Fruit fly (Drosophila melanogaster) whole organism, embryonic: Measurements from ENCODE around the gene CG10761.

ENCODE experiments used
- Adf1 ChIP-seq: fragments of 200-800 bp; sonication (Bioruptor generic); IDR thresholded peaks from 2 replicates; pipeline ENCODE4 v1.3.6; 2022; ENCODE audit warnings: missing biosample characterization, missing genetic modification characterization
- Atf-2 ChIP-seq: fragments of 200-800 bp; sonication (Bioruptor generic); optimal IDR thresholded peaks from 2 replicates; lab custom pipeline; 2016; ENCODE audit warnings: missing biosample characterization, missing genetic modification characterization
- B-H1 ChIP-seq: fragments of 200-800 bp; sonication (Bioruptor generic); IDR thresholded peaks from 3 replicates; pipeline ENCODE4 v1.3.6; 2022; ENCODE audit warnings: missing biosample characterization, missing genetic modification characterization
- BEAF-32 ChIP-seq: fragments of 200-800 bp; sonication (Bioruptor generic); optimal IDR thresholded peaks from 3 replicates; lab custom pipeline; 2017; ENCODE audit warnings: missing biosample characterization, missing genetic modification characterization, mild to moderate bottlenecking, moderate library complexity, missing genetic modification reagents
- CG10543 ChIP-seq: fragments of 200-800 bp; sonication (Bioruptor generic); optimal IDR thresholded peaks from 3 replicates; lab custom pipeline; 2017; ENCODE audit warnings: missing biosample characterization, mild to moderate bottlenecking, missing genetic modification characterization, moderate library complexity
- CG12104 ChIP-seq: fragments of 200-800 bp; sonication (Bioruptor generic); optimal IDR thresholded peaks from 3 replicates; lab custom pipeline; 2016; ENCODE audit warnings: missing biosample characterization, missing genetic modification characterization
- CG12942 ChIP-seq: fragments of 200-800 bp; sonication (Bioruptor generic); optimal IDR thresholded peaks from 3 replicates; lab custom pipeline; 2016; ENCODE audit warnings: missing biosample characterization, missing genetic modification characterization
- CG14710 ChIP-seq: fragments of 200-800 bp; sonication (Bioruptor generic); optimal IDR thresholded peaks from 3 replicates; lab custom pipeline; 2019; ENCODE audit warnings: missing biosample characterization, mild to moderate bottlenecking, missing genetic modification characterization, moderate library complexity
- CG14965 ChIP-seq: fragments of 200-800 bp; sonication (Bioruptor generic); optimal IDR thresholded peaks from 2 replicates; lab custom pipeline; 2016; ENCODE audit warnings: missing biosample characterization, missing genetic modification characterization, borderline replicate concordance
- CG15269 ChIP-seq: fragments of 200-800 bp; sonication (Bioruptor generic); optimal IDR thresholded peaks from 2 replicates; lab custom pipeline; 2018; ENCODE audit warnings: missing biosample characterization, mild to moderate bottlenecking, missing genetic modification characterization, moderate library complexity
- CG15479 ChIP-seq: fragments of 200-800 bp; sonication (Bioruptor generic); optimal IDR thresholded peaks from 3 replicates; lab custom pipeline; 2019; ENCODE audit warnings: missing biosample characterization, mild to moderate bottlenecking, missing genetic modification characterization, moderate library complexity
- CG16815 ChIP-seq: fragments of 200-800 bp; sonication (Bioruptor generic); optimal IDR thresholded peaks from 3 replicates; lab custom pipeline; 2017; ENCODE audit warnings: missing biosample characterization, mild to moderate bottlenecking, missing genetic modification characterization
- CG2678 ChIP-seq: fragments of 200-800 bp; sonication (Bioruptor generic); optimal IDR thresholded peaks from 3 replicates; lab custom pipeline; 2019; ENCODE audit warnings: missing biosample characterization, mild to moderate bottlenecking, missing genetic modification characterization, moderate library complexity
- CG34224 ChIP-seq: fragments of 200-800 bp; sonication (Bioruptor generic); IDR thresholded peaks from 3 replicates; pipeline ENCODE4 v1.3.6; 2022; ENCODE audit warnings: missing biosample characterization, missing genetic modification characterization; ENCODE audit not compliant: partially characterized antibody
- CG34422 ChIP-seq: fragments of 200-800 bp; sonication (Bioruptor generic); IDR thresholded peaks from 3 replicates; pipeline ENCODE4 v1.3.6; 2022; ENCODE audit warnings: missing biosample characterization, missing genetic modification characterization
- CG4707 ChIP-seq: fragments of 200-800 bp; sonication (Bioruptor generic); optimal IDR thresholded peaks from 2 replicates; lab custom pipeline; 2018; ENCODE audit warnings: missing biosample characterization, mild to moderate bottlenecking, missing genetic modification characterization, moderate library complexity
- CG4820 ChIP-seq: fragments of 200-800 bp; sonication (Bioruptor generic); optimal IDR thresholded peaks from 3 replicates; lab custom pipeline; 2016; ENCODE audit warnings: missing biosample characterization, missing genetic modification characterization
- CG6272 ChIP-seq: fragments of 200-800 bp; sonication (Bioruptor generic); IDR thresholded peaks from 2 replicates; pipeline ENCODE4 v1.3.6; 2022; ENCODE audit warnings: missing biosample characterization, missing genetic modification characterization
- CG6654 ChIP-seq: fragments of 200-800 bp; sonication (Bioruptor generic); optimal IDR thresholded peaks from 2 replicates; lab custom pipeline; 2017; ENCODE audit warnings: missing biosample characterization, mild to moderate bottlenecking, missing genetic modification characterization
- CG6689 ChIP-seq: fragments of 200-800 bp; sonication (Bioruptor generic); IDR thresholded peaks from 2 replicates; pipeline ENCODE4 v1.3.6; 2022; ENCODE audit warnings: missing biosample characterization, missing genetic modification characterization
- CG7928 ChIP-seq: fragments of 200-800 bp; sonication (Bioruptor generic); optimal IDR thresholded peaks from 2 replicates; lab custom pipeline; 2017; ENCODE audit warnings: missing biosample characterization, mild to moderate bottlenecking, missing genetic modification characterization
- CG8478 ChIP-seq: fragments of >200 bp; optimal IDR thresholded peaks from 2 replicates; lab custom pipeline; 2018
- CG9727 ChIP-seq: fragments of 200-800 bp; sonication (Bioruptor generic); optimal IDR thresholded peaks from 3 replicates; lab custom pipeline; 2017; ENCODE audit warnings: missing biosample characterization, mild to moderate bottlenecking, missing genetic modification characterization
- D19A ChIP-seq: fragments of 200-800 bp; optimal IDR thresholded peaks from 3 replicates; lab custom pipeline; 2019; ENCODE audit warnings: missing biosample characterization, mild to moderate bottlenecking, missing genetic modification characterization, moderate library complexity
- D19B ChIP-seq: fragments of 200-800 bp; sonication (Bioruptor generic); optimal IDR thresholded peaks from 2 replicates; lab custom pipeline; 2017; ENCODE audit warnings: missing biosample characterization, mild to moderate bottlenecking, missing genetic modification characterization
- E2f2 ChIP-seq: fragments of 200-800 bp; sonication (Bioruptor generic); IDR thresholded peaks from 2 replicates; pipeline ENCODE4 v1.3.6; 2022; ENCODE audit warnings: missing biosample characterization, missing genetic modification characterization
- HLHmδ ChIP-seq: fragments of 200-800 bp; sonication (Bioruptor generic); optimal IDR thresholded peaks from 2 replicates; lab custom pipeline; 2018; ENCODE audit warnings: missing biosample characterization, mild to moderate bottlenecking, missing genetic modification characterization, moderate library complexity
- Kr ChIP-seq: fragments of 200-800 bp; sonication (Bioruptor generic); optimal IDR thresholded peaks from 2 replicates; lab custom pipeline; 2017; ENCODE audit warnings: missing biosample characterization, mild to moderate bottlenecking, missing genetic modification characterization
- Oli ChIP-seq: fragments of 200-800 bp; sonication (Bioruptor generic); optimal IDR thresholded peaks from 2 replicates; lab custom pipeline; 2018; ENCODE audit warnings: missing biosample characterization, mild to moderate bottlenecking, missing genetic modification characterization, moderate library complexity
- Opbp ChIP-seq: fragments of 200-800 bp; sonication (Bioruptor generic); IDR thresholded peaks from 3 replicates; pipeline ENCODE4 v1.3.6; 2022; ENCODE audit warnings: missing biosample characterization, missing genetic modification characterization; ENCODE audit not compliant: partially characterized antibody
- Optix ChIP-seq: fragments of 200-800 bp; sonication (Bioruptor generic); IDR thresholded peaks from 3 replicates; pipeline ENCODE4 v1.3.6; 2022; ENCODE audit warnings: missing biosample characterization, missing genetic modification characterization
- Six4 ChIP-seq: fragments of 200-800 bp; sonication (Bioruptor generic); optimal IDR thresholded peaks from 2 replicates; lab custom pipeline; 2016; ENCODE audit warnings: missing biosample characterization, missing genetic modification characterization
- TFAM ChIP-seq: fragments of 200-800 bp; sonication (Bioruptor generic); optimal IDR thresholded peaks from 2 replicates; lab custom pipeline; 2017; ENCODE audit warnings: missing biosample characterization, missing genetic modification characterization, inconsistent platforms
- Trl ChIP-seq, 3 experiments: fragments of >200 bp in 2 of 3; fragments of 200-800 bp in 1 of 3; sonication (Bioruptor generic) in 1 of 3; optimal IDR thresholded peaks; 2 replicates in 1 of 3; 3 replicates in 2 of 3; lab custom pipeline; 2016 to 2017; ENCODE audit warnings: missing biosample characterization in 1 of 3, missing genetic modification characterization in 1 of 3
- ab ChIP-seq: fragments of 200-800 bp; sonication (Bioruptor generic); optimal IDR thresholded peaks from 2 replicates; lab custom pipeline; 2016; ENCODE audit warnings: missing biosample characterization, missing genetic modification characterization
- cad ChIP-seq: fragments of >200 bp; optimal IDR thresholded peaks from 2 replicates; lab custom pipeline; 2017; ENCODE audit warnings: missing biosample characterization, missing genetic modification characterization
- cas ChIP-seq: fragments of 200-800 bp; sonication (Bioruptor generic); IDR thresholded peaks from 2 replicates; pipeline ENCODE4 v1.3.6; 2022; ENCODE audit warnings: missing biosample characterization, missing genetic modification characterization
- corto ChIP-seq: fragments of 200-800 bp; sonication (Bioruptor generic); optimal IDR thresholded peaks from 2 replicates; lab custom pipeline; 2016; ENCODE audit warnings: missing biosample characterization, mild to moderate bottlenecking, missing genetic modification characterization, moderate library complexity
- dan ChIP-seq: fragments of 200-800 bp; sonication (Bioruptor generic); IDR thresholded peaks from 2 replicates; pipeline ENCODE4 v1.3.6; 2022; ENCODE audit warnings: missing biosample characterization, missing genetic modification characterization
- fu2 ChIP-seq: fragments of 200-800 bp; sonication (Bioruptor generic); optimal IDR thresholded peaks from 2 replicates; lab custom pipeline; 2016; ENCODE audit warnings: missing biosample characterization, missing genetic modification characterization
- ind ChIP-seq: fragments of 200-800 bp; sonication (Bioruptor generic); optimal IDR thresholded peaks from 3 replicates; lab custom pipeline; 2016; ENCODE audit warnings: missing biosample characterization, missing genetic modification characterization
- luna ChIP-seq: fragments of 200-800 bp; sonication (Bioruptor generic); optimal IDR thresholded peaks from 2 replicates; lab custom pipeline; 2016; ENCODE audit warnings: missing biosample characterization, missing genetic modification characterization
- nom ChIP-seq: fragments of 200-800 bp; sonication (Bioruptor generic); optimal IDR thresholded peaks from 2 replicates; lab custom pipeline; 2017; ENCODE audit warnings: missing biosample characterization, missing genetic modification characterization, mild to moderate bottlenecking, moderate library complexity, missing genetic modification reagents
- oc ChIP-seq: fragments of 200-800 bp; sonication (Bioruptor generic); optimal IDR thresholded peaks from 2 replicates; lab custom pipeline; 2018; ENCODE audit warnings: missing biosample characterization, mild to moderate bottlenecking, missing genetic modification characterization, moderate library complexity
- scrt ChIP-seq: fragments of 200-800 bp; sonication (Bioruptor generic); optimal IDR thresholded peaks from 2 replicates; lab custom pipeline; 2018; ENCODE audit warnings: missing biosample characterization, mild to moderate bottlenecking, missing genetic modification characterization, moderate library complexity
- sd ChIP-seq: fragments of 200-800 bp; sonication (Bioruptor generic); optimal IDR thresholded peaks from 3 replicates; lab custom pipeline; 2018; ENCODE audit warnings: missing biosample characterization, mild to moderate bottlenecking, missing genetic modification characterization, moderate library complexity
- stc ChIP-seq: fragments of 200-800 bp; sonication (Bioruptor generic); IDR thresholded peaks from 2 replicates; pipeline ENCODE4 v1.3.6; 2022; ENCODE audit warnings: missing biosample characterization, missing genetic modification characterization
- tap ChIP-seq: fragments of 200-800 bp; optimal IDR thresholded peaks from 3 replicates; lab custom pipeline; 2019; ENCODE audit warnings: missing biosample characterization, mild to moderate bottlenecking, missing genetic modification characterization, moderate library complexity
- trem ChIP-seq: fragments of 200-800 bp; optimal IDR thresholded peaks from 3 replicates; lab custom pipeline; 2019; ENCODE audit warnings: missing biosample characterization, mild to moderate bottlenecking, missing genetic modification characterization, moderate library complexity
- yki ChIP-seq: fragments of >200 bp; optimal IDR thresholded peaks from 3 replicates; lab custom pipeline; 2018
- zfh1 ChIP-seq: fragments of 200-800 bp; sonication (Bioruptor generic); IDR thresholded peaks from 3 replicates; pipeline ENCODE4 v1.3.6; 2022; ENCODE audit warnings: missing biosample characterization, missing genetic modification characterization

CG10761 gene

dm6 chrX:8125224-8125649 lies 37.4 kb downstream of the CG10761 start (continued):
- TF ChIP-seq oc (tag; lab: Kevin White, UChicago) (peak; percentile 45), B-H1 (GFP tag; lab: Robert Waterston, UW) (peak; percentile 12; the same call in 1 of the 3 replicates), D19B (no peak), Trl (optimal IDR thresholded peaks at IDR 0.05; lab: Kevin White, UChicago) (no peak), Trl (GFP tag; optimal IDR thresholded peaks at IDR 0.05; lab: Kevin White, UChicago) (no peak), zfh1 (0 out of 3 replicates have a peak, but pooled peaks have one; percentile 46), D19A (tag; lab: Kevin White, UChicago) (peak; percentile 60), CG15269 (peak; percentile 45), Oli (tag; lab: Kevin White, UChicago) (peak; percentile 74), CG2678 (tag; lab: Kevin White, UChicago) (peak; percentile 74), sd (tag; lab: Kevin White, UChicago) (no peak), Adf1 (no peak), cad (GFP tag; lab: Kevin White, UChicago) (no peak), CG4820 (GFP tag; lab: Kevin White, UChicago) (peak; percentile 24), CG34422 (peak; percentile 18; the same call in 1 of the 3 replicates), tap (tag; lab: Kevin White, UChicago) (peak; percentile 57), CG10543 (GFP tag; lab: Kevin White, UChicago) (no peak), trem (tag; lab: Kevin White, UChicago) (peak; percentile 7), Opbp (no peak), CG15479 (GFP tag; lab: Kevin White, UChicago) (no peak), E2f2 (GFP tag; lab: Robert Waterston, UW) (peak; percentile 40; the same call in 1 of the 2 replicates), CG14710 (tag; lab: Kevin White, UChicago) (peak; percentile 55), scrt (GFP tag; lab: Kevin White, UChicago) (no peak), CG14965 (GFP tag; lab: Kevin White, UChicago) (no peak), TFAM (GFP tag; lab: Kevin White, UChicago) (no peak), CG8478 (no peak), CG12104 (GFP tag; lab: Kevin White, UChicago) (peak; percentile 27), fu2 (GFP tag; lab: Kevin White, UChicago) (no peak), Atf-2 (GFP tag; lab: Kevin White, UChicago) (no peak), ind (GFP tag; lab: Kevin White, UChicago) (peak; percentile 49), CG4707 (peak; percentile 68), CG16815 (GFP tag; lab: Kevin White, UChicago) (peak; percentile 4), Optix (GFP tag; lab: Robert Waterston, UW) (0 out of 3 replicates have a peak, but pooled peaks have one; percentile 41), nom (no peak), cas (GFP tag; lab: Robert Waterston, UW) (no peak), CG6689 (GFP tag; lab: Robert Waterston, UW) (peak; percentile 60), corto (GFP tag; lab: Kevin White, UChicago) (no peak), Kr (GFP tag; lab: Kevin White, UChicago) (no peak), BEAF-32 (GFP tag; lab: Kevin White, UChicago) (no peak), HLHmδ (GFP tag; lab: Kevin White, UChicago) (no peak), stc (GFP tag; lab: Robert Waterston, UW) (peak; percentile 54; the same call in 1 of the 2 replicates), CG6272 (GFP tag; lab: Robert Waterston, UW) (0 out of 2 replicates have a peak, but pooled peaks have one; percentile 10), Six4 (peak; percentile 9), yki (no peak), CG6654 (GFP tag; lab: Kevin White, UChicago) (peak; percentile 38), CG34224 (no peak), luna (no peak), CG9727 (GFP tag; lab: Kevin White, UChicago) (peak; percentile 53), CG7928 (GFP tag; lab: Kevin White, UChicago) (no peak), CG12942 (GFP tag; lab: Kevin White, UChicago) (peak; percentile 41), dan (GFP tag; lab: Robert Waterston, UW) (no peak), ab (no peak)
